Fruit fly (Drosophila melanogaster): Measurements from ENCODE around the gene CG43725.

The CG43725 gene

dm6 chr2L:11037583-11038517 is 37.5 kb upstream of the CG43725 start (continued):
- TF ChIP-seq Doc2 (GFP tag; IDR thresholded peaks at IDR 0.05) (no peak), Nf-YA (GFP tag; IDR thresholded peaks at IDR 0.05) (no peak), maf-S (GFP tag; optimal IDR thresholded peaks at IDR 0.05) (no peak), CG3726 (GFP tag; IDR thresholded peaks at IDR 0.05) (no peak), klu (GFP tag; IDR thresholded peaks at IDR 0.05) (peak; percentile 47; the same call in 1 of the 2 replicates), hbn (GFP tag; IDR thresholded peaks at IDR 0.05; ENCODE audit: partially characterized antibody) (no peak), toy (GFP tag; IDR thresholded peaks at IDR 0.05) (no peak), tin (GFP tag; optimal IDR thresholded peaks at IDR 0.05) (peak; percentile 35), ase (GFP tag; IDR thresholded peaks at IDR 0.05) (no peak), CG7987 (GFP tag; optimal IDR thresholded peaks at IDR 0.05) (no peak), CG11696 (GFP tag; IDR thresholded peaks at IDR 0.05) (no peak), HHEX (GFP tag; optimal IDR thresholded peaks at IDR 0.05) (no peak), CG7928 (GFP tag; optimal IDR thresholded peaks at IDR 0.05) (no peak), da (GFP tag; optimal IDR thresholded peaks at IDR 0.05) (no peak), CG32532 (GFP tag; IDR thresholded peaks at IDR 0.05) (0 out of 2 replicates have a peak, but pooled peaks have one; percentile 43), E2f2 (GFP tag; IDR thresholded peaks at IDR 0.05) (peak; percentile 46; the same call in 1 of the 2 replicates), Nf-YB (GFP tag; optimal IDR thresholded peaks at IDR 0.05) (peak; percentile 49), lilli (GFP tag; optimal IDR thresholded peaks at IDR 0.05) (peak; percentile 43), Drgx (GFP tag; IDR thresholded peaks at IDR 0.05) (no peak), CG2120 (GFP tag; optimal IDR thresholded peaks at IDR 0.05) (peak; percentile 67), CG18011 (GFP tag; optimal IDR thresholded peaks at IDR 0.05) (no peak), zfh2 (GFP tag; optimal IDR thresholded peaks at IDR 0.05) (peak; percentile 15), Gug (GFP tag; IDR thresholded peaks at IDR 0.05) (no peak; the same call in 3 of the 4 replicates), CG10321 (GFP tag; IDR thresholded peaks at IDR 0.05) (0 out of 2 replicates have a peak, but pooled peaks have one; percentile 22), CG1832 (GFP tag; optimal IDR thresholded peaks at IDR 0.05) (no peak), sima (GFP tag; optimal IDR thresholded peaks at IDR 0.05) (no peak), CG14441 (GFP tag; IDR thresholded peaks at IDR 0.05) (no peak), sisA (GFP tag; IDR thresholded peaks at IDR 0.05) (peak; percentile 34; the same call in 1 of the 2 replicates), hkb (optimal IDR thresholded peaks at IDR 0.05) (no peak), hkb (GFP tag; IDR thresholded peaks at IDR 0.05) (peak; percentile 23; the same call in 1 of the 2 replicates), dysf (GFP tag; IDR thresholded peaks at IDR 0.05) (peak; percentile 64), br (optimal IDR thresholded peaks at IDR 0.05) (no peak), Med (GFP tag) (peak; percentile 75), Sox102F (GFP tag; optimal IDR thresholded peaks at IDR 0.05) (peak; percentile 76), CG9727 (GFP tag; optimal IDR thresholded peaks at IDR 0.05) (peak; percentile 54), CG15011 (GFP tag; optimal IDR thresholded peaks at IDR 0.05) (no peak), insv (GFP tag; optimal IDR thresholded peaks at IDR 0.05) (no peak), CG6175 (GFP tag; IDR thresholded peaks at IDR 0.05) (no peak), eve (GFP tag; optimal IDR thresholded peaks at IDR 0.05) (peak in 1 of 2 experiments; percentile 67), CG13624 (GFP tag; optimal IDR thresholded peaks at IDR 0.05) (no peak), CG17328 (GFP tag; IDR thresholded peaks at IDR 0.05) (peak; percentile 70), CG34224 (GFP tag; IDR thresholded peaks at IDR 0.05; ENCODE audit: partially characterized antibody) (no peak), CG15269 (tag; optimal IDR thresholded peaks at IDR 0.05) (peak; percentile 65), Fer2 (tag; optimal IDR thresholded peaks at IDR 0.05) (no peak), B-H2 (GFP tag; optimal IDR thresholded peaks at IDR 0.05) (no peak), CG8089 (GFP tag; optimal IDR thresholded peaks at IDR 0.05) (no peak), HmgZ (tag; optimal IDR thresholded peaks at IDR 0.05) (no peak), CG11093 (GFP tag; IDR thresholded peaks at IDR 0.05) (no peak), Myb (GFP tag; optimal IDR thresholded peaks at IDR 0.05) (peak; percentile 3), CG6683 (GFP tag; optimal IDR thresholded peaks at IDR 0.05) (no peak)
